Worm (Caenorhabditis elegans) whole organism, L2 larva: Measurements from ENCODE around the gene ttr-53.

ENCODE experiments used
- R02D3.7 ChIP-seq: fragments of 150-350 bp; optimal IDR thresholded peaks from 2 replicates; lab custom pipeline; 2014; ENCODE audit warnings: missing biosample characterization, missing genetic modification characterization
- Y55F3AM.14 ChIP-seq: fragments of 200-800 bp; sonication (Bioruptor generic); optimal IDR thresholded peaks from 2 replicates; lab custom pipeline; 2018; ENCODE audit warnings: mild to moderate bottlenecking, missing genetic modification characterization, missing compliant biosample characterization
- ZK546.5 ChIP-seq: sonication (generic microtip); optimal IDR thresholded peaks from 2 replicates; lab custom pipeline; 2017; ENCODE audit warnings: missing biosample characterization, missing genetic modification characterization
- aly-2 ChIP-seq: fragments of 150-350 bp; optimal IDR thresholded peaks from 2 replicates; lab custom pipeline; 2014; ENCODE audit warnings: missing biosample characterization, missing genetic modification characterization
- ama-1 ChIP-seq: fragments of 150-350 bp; optimal IDR thresholded peaks from 2 replicates; lab custom pipeline; 2018; ENCODE audit warnings: inconsistent platforms
- blmp-1 ChIP-seq: sonication (generic microtip); optimal IDR thresholded peaks from 2 replicates; lab custom pipeline; 2017; ENCODE audit warnings: missing genetic modification characterization, mild to moderate bottlenecking, missing compliant biosample characterization, antibody characterized with exemption, moderate library complexity; ENCODE audit not compliant: insufficient read depth
- ceh-16 ChIP-seq: fragments of 150-350 bp; optimal IDR thresholded peaks from 2 replicates; lab custom pipeline; 2014; ENCODE audit warnings: missing biosample characterization, missing genetic modification characterization
- crh-2 ChIP-seq: sonication (generic microtip); optimal IDR thresholded peaks from 2 replicates; lab custom pipeline; 2017; ENCODE audit warnings: missing biosample characterization, missing genetic modification characterization
- egl-27 ChIP-seq: sonication (generic microtip); optimal IDR thresholded peaks from 3 replicates; lab custom pipeline; 2017; ENCODE audit warnings: missing biosample characterization, missing genetic modification reagents, missing genetic modification characterization
- elt-1 ChIP-seq: fragments of 150-350 bp; optimal IDR thresholded peaks from 2 replicates; lab custom pipeline; 2014; ENCODE audit warnings: missing biosample characterization, missing genetic modification characterization
- elt-3 ChIP-seq: sonication (generic microtip); optimal IDR thresholded peaks from 2 replicates; lab custom pipeline; 2017; ENCODE audit warnings: missing biosample characterization, missing genetic modification characterization
- gmeb-1 ChIP-seq: fragments of 150-350 bp; optimal IDR thresholded peaks from 2 replicates; lab custom pipeline; 2014; ENCODE audit warnings: missing biosample characterization, missing genetic modification characterization
- lin-11 ChIP-seq: fragments of 150-350 bp; sonication (generic microtip); optimal IDR thresholded peaks from 2 replicates; lab custom pipeline; 2014; ENCODE audit warnings: missing biosample characterization, missing genetic modification characterization, inconsistent platforms, mixed read lengths
- lin-39 ChIP-seq: fragments of 150-350 bp; optimal IDR thresholded peaks from 2 replicates; lab custom pipeline; 2014; ENCODE audit warnings: missing biosample characterization, missing genetic modification reagents, missing genetic modification characterization
- mbf-1 ChIP-seq: sonication (generic microtip); optimal IDR thresholded peaks from 2 replicates; lab custom pipeline; 2017; ENCODE audit warnings: missing biosample characterization, missing genetic modification characterization
- mdl-1 ChIP-seq, 2 experiments: fragments of 150-350 bp in 1 of 2; sonication (generic microtip) in 1 of 2; optimal IDR thresholded peaks; 2 replicates each; lab custom pipeline; 2017; ENCODE audit warnings: missing biosample characterization in 2 of 2, missing genetic modification characterization in 2 of 2
- nhr-10 ChIP-seq: sonication (generic microtip); optimal IDR thresholded peaks from 2 replicates; lab custom pipeline; 2017; ENCODE audit warnings: missing biosample characterization, missing genetic modification characterization
- nhr-11 ChIP-seq: fragments of 150-350 bp; optimal IDR thresholded peaks from 2 replicates; lab custom pipeline; 2014; ENCODE audit warnings: missing biosample characterization, missing genetic modification characterization
- nhr-12 ChIP-seq: fragments of 150-350 bp; optimal IDR thresholded peaks from 2 replicates; lab custom pipeline; 2014; ENCODE audit warnings: missing biosample characterization, missing genetic modification characterization
- nhr-25 ChIP-seq: fragments of 150-350 bp; sonication (generic microtip); optimal IDR thresholded peaks from 3 replicates; lab custom pipeline; 2014; ENCODE audit warnings: missing biosample characterization, missing genetic modification characterization
- nhr-6 ChIP-seq: fragments of 150-350 bp; optimal IDR thresholded peaks from 2 replicates; lab custom pipeline; 2014; ENCODE audit warnings: missing biosample characterization, missing genetic modification characterization
- nhr-77 ChIP-seq: fragments of 150-350 bp; optimal IDR thresholded peaks from 2 replicates; lab custom pipeline; 2014; ENCODE audit warnings: missing biosample characterization, missing genetic modification characterization
- peb-1 ChIP-seq: fragments of 150-350 bp; optimal IDR thresholded peaks from 2 replicates; lab custom pipeline; 2014; ENCODE audit warnings: missing biosample characterization, missing genetic modification characterization
- skn-1 ChIP-seq: sonication (generic microtip); optimal IDR thresholded peaks from 2 replicates; lab custom pipeline; 2017; ENCODE audit warnings: missing biosample characterization, missing genetic modification characterization
- sma-3 ChIP-seq: sonication (generic microtip); optimal IDR thresholded peaks from 2 replicates; lab custom pipeline; 2016; ENCODE audit warnings: missing genetic modification reagents, missing genetic modification characterization, missing compliant biosample characterization
- sma-9 ChIP-seq, 2 experiments: fragments of 150-350 bp in 1 of 2; sonication (generic microtip) in 1 of 2; optimal IDR thresholded peaks; 2 replicates each; lab custom pipeline; 2014 to 2016; ENCODE audit warnings: missing genetic modification characterization in 2 of 2, mild to moderate bottlenecking in 1 of 2, missing biosample characterization in 1 of 2, missing compliant biosample characterization in 1 of 2, missing genetic modification reagents in 1 of 2, moderate library complexity in 1 of 2
- unc-39 ChIP-seq: fragments of 150-350 bp; optimal IDR thresholded peaks from 2 replicates; lab custom pipeline; 2014; ENCODE audit warnings: missing biosample characterization, missing genetic modification characterization
- unc-62 ChIP-seq: fragments of 150-350 bp; optimal IDR thresholded peaks from 2 replicates; lab custom pipeline; 2014; ENCODE audit warnings: missing biosample characterization, missing genetic modification reagents, missing genetic modification characterization
- ztf-1 ChIP-seq: fragments of 200-800 bp; sonication (Bioruptor generic); conservative IDR thresholded peaks from 2 replicates; pipeline ENCODE4 v1.3.6; 2022; ENCODE audit warnings: missing genetic modification characterization, missing compliant biosample characterization

Gene ttr-53

ce11 chrIV:10190586-10190985 lies 32.7 kb downstream of the ttr-53 start:
- TF ChIP-seq nhr-25 (tag; lab: Kevin White, UChicago) (no peak), mdl-1 (tag; optimal IDR thresholded peaks at IDR 0.05; lab: Kevin White, UChicago) (no peak), gmeb-1 (tag; lab: Kevin White, UChicago) (no peak), mbf-1 (no peak), R02D3.7 (tag; lab: Kevin White, UChicago) (no peak), egl-27 (tag; lab: Kevin White, UChicago) (no peak), skn-1 (tag; lab: Kevin White, UChicago) (no peak), sma-3 (GFP tag; lab: Kevin White, UChicago) (no peak), elt-1 (tag; lab: Kevin White, UChicago) (no peak), unc-62 (GFP tag; lab: Kevin White, UChicago) (no peak), sma-9 (GFP tag; optimal IDR thresholded peaks at IDR 0.05; lab: Kevin White, UChicago) (no peak), sma-9 (tag; optimal IDR thresholded peaks at IDR 0.05; lab: Kevin White, UChicago) (no peak), nhr-77 (tag; lab: Kevin White, UChicago) (no peak), elt-3 (tag; lab: Kevin White, UChicago) (no peak), ztf-1 (GFP tag; lab: Robert Waterston, UW) (no peak)

ce11 chrIV:10191498-10191897 lies 33.7 kb downstream of the ttr-53 start:
- TF ChIP-seq crh-2 (tag; lab: Kevin White, UChicago) (no peak), lin-11 (tag; lab: Kevin White, UChicago) (no peak), egl-27 (tag; lab: Kevin White, UChicago) (no peak), mbf-1 (no peak), nhr-12 (tag; lab: Kevin White, UChicago) (no peak), ZK546.5 (no peak), nhr-10 (tag; lab: Kevin White, UChicago) (no peak), elt-1 (tag; lab: Kevin White, UChicago) (no peak), ceh-16 (tag; lab: Kevin White, UChicago) (no peak), unc-39 (tag; lab: Kevin White, UChicago) (no peak), nhr-11 (no peak)

- no peak for TF ChIP-seq blmp-1 (tag; lab: Kevin White, UChicago)
- no peak for TF ChIP-seq sma-9 (GFP tag; optimal IDR thresholded peaks at IDR 0.05; lab: Kevin White, UChicago)
- TF ChIP-seq sma-9 (tag; optimal IDR thresholded peaks at IDR 0.05; lab: Kevin White, UChicago): no peak
- no peak for TF ChIP-seq lin-11 (tag; lab: Kevin White, UChicago)
- no peak for TF ChIP-seq lin-39
Measured at ce11 chrIV:10194345-10194744, 36.5 kb downstream of the ttr-53 start, which contains the start of gene ptrg-1. Gene ptrg-1, minus strand, starts transcription at chrIV:10194445.

- TF ChIP-seq nhr-6 (tag; lab: Kevin White, UChicago): no peak
- no peak for TF ChIP-seq sma-3 (GFP tag; lab: Kevin White, UChicago)
- TF ChIP-seq R02D3.7 (tag; lab: Kevin White, UChicago): no peak
- no peak for TF ChIP-seq ama-1 (lab: Kevin White, UChicago)
- TF ChIP-seq peb-1: no peak
Measured at ce11 chrIV:10197317-10197867, 39.6 kb downstream of the ttr-53 start, which contains the start of gene gon-4. Gene gon-4, plus strand, starts transcription at chrIV:10197817.

- TF ChIP-seq aly-2 (tag; lab: Kevin White, UChicago): no peak
- TF ChIP-seq ceh-16 (tag; lab: Kevin White, UChicago): no peak
- no peak for TF ChIP-seq ztf-1 (GFP tag; lab: Robert Waterston, UW)
- no peak for TF ChIP-seq ama-1 (lab: Kevin White, UChicago)
- TF ChIP-seq Y55F3AM.14 (GFP tag; lab: Kevin White, UChicago): no peak
- TF ChIP-seq skn-1 (tag; lab: Kevin White, UChicago): no peak
- no peak for TF ChIP-seq nhr-11
Measured at ce11 chrIV:10206182-10206581, 48.3 kb downstream of the ttr-53 start, which contains the start of gene K04D7.6. Gene K04D7.6, minus strand, starts transcription at chrIV:10206282.
